Worm (Caenorhabditis elegans) whole organism, young adult: ENCODE data around the gene tbc-3.

Experiments
- C06A6.2 ChIP-seq: fragments of 200-800 bp; sonication (Bioruptor generic); conservative IDR thresholded peaks from 2 replicates; pipeline ENCODE4 v1.3.6; 2022; ENCODE audit warnings: missing genetic modification characterization, missing compliant biosample characterization
- C17E4.6 ChIP-seq: fragments of 200-800 bp; sonication (Bioruptor generic); IDR thresholded peaks from 2 replicates; pipeline ENCODE4 v1.3.6; 2022; ENCODE audit warnings: missing genetic modification reagents, missing genetic modification characterization, missing compliant biosample characterization
- F37B4.10 ChIP-seq: fragments of 200-800 bp; sonication (Bioruptor generic); IDR thresholded peaks from 2 replicates; pipeline ENCODE4 v1.3.6; 2022; ENCODE audit warnings: missing genetic modification characterization, missing compliant biosample characterization
- F39B2.1 ChIP-seq: fragments of 200-800 bp; sonication (Bioruptor generic); IDR thresholded peaks from 2 replicates; pipeline ENCODE4 v1.3.6; 2022; ENCODE audit warnings: missing genetic modification reagents, missing genetic modification characterization, missing compliant biosample characterization
- T07F8.4 ChIP-seq: sonication (generic microtip); optimal IDR thresholded peaks from 2 replicates; lab custom pipeline; 2016; ENCODE audit warnings: mild to moderate bottlenecking, missing genetic modification characterization, moderate library complexity, missing compliant biosample characterization
- Y53F4B.3 ChIP-seq: fragments of 200-800 bp; sonication (Bioruptor generic); IDR thresholded peaks from 2 replicates; pipeline ENCODE4 v1.3.6; 2022; ENCODE audit warnings: missing genetic modification reagents, missing genetic modification characterization, missing compliant biosample characterization
- Y95B8A.8 ChIP-seq: fragments of 200-800 bp; sonication (Bioruptor generic); IDR thresholded peaks from 2 replicates; pipeline ENCODE4 v1.3.6; 2022; ENCODE audit warnings: missing genetic modification reagents, missing genetic modification characterization, missing compliant biosample characterization
- ZK185.1 ChIP-seq: sonication (generic microtip); optimal IDR thresholded peaks from 2 replicates; lab custom pipeline; 2016; ENCODE audit warnings: mild to moderate bottlenecking, missing genetic modification characterization, missing compliant biosample characterization; ENCODE audit not compliant: poor library complexity, severe bottlenecking
- ama-1 ChIP-seq, 3 experiments: fragments of 150-350 bp in 1 of 3; sonication (generic microtip) in 2 of 3; optimal IDR thresholded peaks; 2 replicates each; lab custom pipeline; 2014 to 2018; ENCODE audit warnings: missing biosample characterization in 2 of 3, missing genetic modification characterization in 2 of 3, missing genetic modification reagents in 2 of 3
- aptf-2 ChIP-seq: fragments of 200-800 bp; sonication (Bioruptor generic); conservative IDR thresholded peaks from 2 replicates; pipeline ENCODE4 v1.3.6; 2022; ENCODE audit warnings: missing genetic modification reagents, missing genetic modification characterization, missing compliant biosample characterization
- atf-7 ChIP-seq: sonication (generic microtip); optimal IDR thresholded peaks from 2 replicates; lab custom pipeline; 2017; ENCODE audit warnings: mild to moderate bottlenecking, missing genetic modification characterization, missing compliant biosample characterization
- attf-5 ChIP-seq: fragments of 200-800 bp; sonication (Bioruptor generic); optimal IDR thresholded peaks from 2 replicates; lab custom pipeline; 2018; ENCODE audit warnings: mild to moderate bottlenecking, missing genetic modification characterization, missing compliant biosample characterization
- attf-6 ChIP-seq: fragments of 200-800 bp; sonication (Bioruptor generic); IDR thresholded peaks from 2 replicates; pipeline ENCODE4 v1.3.6; 2022; ENCODE audit warnings: missing genetic modification reagents, missing genetic modification characterization, missing compliant biosample characterization
- cebp-1 ChIP-seq, 2 experiments: fragments of 200-800 bp in 1 of 2; sonication (Bioruptor generic) in 1 of 2; sonication (generic microtip) in 1 of 2; IDR thresholded peaks in 1 of 2; optimal IDR thresholded peaks in 1 of 2; 2 replicates each; pipeline versions ENCODE4 v1.3.6 to Lab custom; 2017 to 2022; ENCODE audit warnings: missing compliant biosample characterization in 2 of 2, missing genetic modification characterization in 2 of 2, mild to moderate bottlenecking in 1 of 2, missing genetic modification reagents in 1 of 2, moderate library complexity in 1 of 2
- cebp-2 ChIP-seq: fragments of 200-800 bp; sonication (Bioruptor generic); IDR thresholded peaks from 2 replicates; pipeline ENCODE4 v1.3.6; 2022; ENCODE audit warnings: missing genetic modification characterization, missing compliant biosample characterization
- ceh-58 ChIP-seq: fragments of 200-800 bp; sonication (Bioruptor generic); IDR thresholded peaks from 2 replicates; pipeline ENCODE4 v1.3.6; 2022; ENCODE audit warnings: missing genetic modification characterization, missing compliant biosample characterization
- chd-7 ChIP-seq: sonication (generic microtip); optimal IDR thresholded peaks from 2 replicates; lab custom pipeline; 2016; ENCODE audit warnings: mild to moderate bottlenecking, missing genetic modification characterization, moderate library complexity, missing compliant biosample characterization
- dox-1 ChIP-seq: fragments of 200-800 bp; sonication (Bioruptor generic); IDR thresholded peaks from 2 replicates; pipeline ENCODE4 v1.3.6; 2022; ENCODE audit warnings: missing genetic modification reagents, missing genetic modification characterization, missing compliant biosample characterization
- dpl-1 ChIP-seq: fragments of 150-350 bp; optimal IDR thresholded peaks from 2 replicates; lab custom pipeline; 2014; ENCODE audit warnings: missing biosample characterization, missing genetic modification reagents, missing genetic modification characterization
- efl-1 ChIP-seq: fragments of 150-350 bp; optimal IDR thresholded peaks from 2 replicates; lab custom pipeline; 2014; ENCODE audit warnings: missing biosample characterization, missing genetic modification reagents, missing genetic modification characterization
- ekl-4 ChIP-seq: fragments of 200-800 bp; sonication (Bioruptor generic); IDR thresholded peaks from 2 replicates; pipeline ENCODE4 v1.3.6; 2022; ENCODE audit warnings: missing genetic modification reagents, missing genetic modification characterization, missing compliant biosample characterization
- fkh-3 ChIP-seq: sonication (generic microtip); optimal IDR thresholded peaks from 2 replicates; lab custom pipeline; 2016; ENCODE audit warnings: mild to moderate bottlenecking, missing genetic modification characterization, missing compliant biosample characterization
- hmg-1.2 ChIP-seq: fragments of 200-800 bp; sonication (Bioruptor generic); IDR thresholded peaks from 2 replicates; pipeline ENCODE4 v1.3.6; 2022; ENCODE audit warnings: missing genetic modification reagents, missing genetic modification characterization, missing compliant biosample characterization
- let-607 ChIP-seq, 2 experiments: fragments of 200-800 bp in 1 of 2; sonication (Bioruptor generic) in 1 of 2; sonication (generic microtip) in 1 of 2; optimal IDR thresholded peaks; 2 replicates each; lab custom pipeline; 2016 to 2018; ENCODE audit warnings: mild to moderate bottlenecking in 2 of 2, missing compliant biosample characterization in 2 of 2, missing genetic modification characterization in 2 of 2, moderate library complexity in 2 of 2, missing genotype in 1 of 2
- lin-40 ChIP-seq: sonication (generic microtip); optimal IDR thresholded peaks from 2 replicates; lab custom pipeline; 2016; ENCODE audit warnings: missing genetic modification characterization, mild to moderate bottlenecking, missing compliant biosample characterization, missing genotype, missing genetic modification reagents
- lsy-27 ChIP-seq: sonication (generic microtip); optimal IDR thresholded peaks from 2 replicates; lab custom pipeline; 2017; ENCODE audit warnings: missing genetic modification characterization, mild to moderate bottlenecking, missing compliant biosample characterization, antibody characterized with exemption, missing genotype, borderline replicate concordance; ENCODE audit not compliant: insufficient read depth
- madf-10 ChIP-seq: sonication (generic microtip); optimal IDR thresholded peaks from 2 replicates; lab custom pipeline; 2016; ENCODE audit warnings: mild to moderate bottlenecking, missing genetic modification characterization, missing compliant biosample characterization
- mcd-1 ChIP-seq: fragments of 200-800 bp; sonication (Bioruptor generic); IDR thresholded peaks from 2 replicates; pipeline ENCODE4 v1.3.6; 2022; ENCODE audit warnings: missing genetic modification reagents, missing genetic modification characterization, missing compliant biosample characterization
- nfyb-1 ChIP-seq: fragments of 200-800 bp; sonication (Bioruptor generic); IDR thresholded peaks from 2 replicates; pipeline ENCODE4 v1.3.6; 2022; ENCODE audit warnings: missing genetic modification reagents, missing genetic modification characterization, missing compliant biosample characterization
- nhr-179 ChIP-seq: sonication (generic microtip); optimal IDR thresholded peaks from 2 replicates; lab custom pipeline; 2016; ENCODE audit warnings: mild to moderate bottlenecking, missing genetic modification characterization, missing compliant biosample characterization
- nhr-80 ChIP-seq: sonication (generic microtip); optimal IDR thresholded peaks from 2 replicates; lab custom pipeline; 2016; ENCODE audit warnings: missing genetic modification characterization, missing compliant biosample characterization
- nhr-90 ChIP-seq: sonication (generic microtip); optimal IDR thresholded peaks from 2 replicates; lab custom pipeline; 2016; ENCODE audit warnings: missing genotype, mild to moderate bottlenecking, missing genetic modification characterization, missing compliant biosample characterization
- somi-1 ChIP-seq: fragments of 200-800 bp; sonication (Bioruptor generic); optimal IDR thresholded peaks from 2 replicates; lab custom pipeline; 2018; ENCODE audit warnings: mild to moderate bottlenecking, missing genetic modification characterization, missing compliant biosample characterization
- zim-3 ChIP-seq: sonication (generic microtip); optimal IDR thresholded peaks from 2 replicates; lab custom pipeline; 2017; ENCODE audit warnings: mild to moderate bottlenecking, missing genetic modification characterization, moderate library complexity, missing compliant biosample characterization
- ztf-22 ChIP-seq: fragments of 200-800 bp; sonication (Bioruptor generic); optimal IDR thresholded peaks from 2 replicates; lab custom pipeline; 2018; ENCODE audit warnings: mild to moderate bottlenecking, missing genetic modification characterization, moderate library complexity, missing compliant biosample characterization
- ztf-25 ChIP-seq: fragments of 200-800 bp; sonication (Bioruptor generic); IDR thresholded peaks from 2 replicates; pipeline ENCODE4 v1.3.6; 2022; ENCODE audit warnings: missing genetic modification reagents, missing genetic modification characterization, missing compliant biosample characterization
- ztf-26 ChIP-seq: sonication (generic microtip); optimal IDR thresholded peaks from 2 replicates; lab custom pipeline; 2017; ENCODE audit warnings: missing genetic modification characterization, missing compliant biosample characterization

The tbc-3 gene

DNA sequence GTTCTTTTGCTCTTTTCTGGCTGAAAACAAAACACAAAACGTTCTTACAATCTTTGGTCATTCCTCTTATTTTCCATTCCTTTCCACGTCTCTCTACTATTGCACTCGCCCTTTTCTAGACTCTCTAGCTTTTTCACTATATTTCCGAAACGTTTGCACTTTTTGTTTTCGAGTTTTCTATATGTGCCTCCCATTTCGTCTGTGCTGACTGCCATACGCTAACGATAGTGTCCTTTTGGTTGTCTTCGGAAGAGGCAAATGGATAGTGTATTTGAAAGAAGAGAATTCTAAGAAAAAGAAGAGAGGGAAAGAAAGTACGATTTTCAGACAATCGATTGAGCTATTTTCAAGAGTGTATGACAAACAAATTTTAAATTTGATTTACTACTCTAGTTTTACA is 26.0 kb upstream of the tbc-3 start:
- peak; percentile 62 for TF ChIP-seq nhr-80 (tag; lab: Kevin White, UChicago)
- TF ChIP-seq attf-6 (GFP tag; lab: Robert Waterston, UW) = no peak
- no peak for TF ChIP-seq ztf-26 (tag; lab: Kevin White, UChicago)

DNA sequence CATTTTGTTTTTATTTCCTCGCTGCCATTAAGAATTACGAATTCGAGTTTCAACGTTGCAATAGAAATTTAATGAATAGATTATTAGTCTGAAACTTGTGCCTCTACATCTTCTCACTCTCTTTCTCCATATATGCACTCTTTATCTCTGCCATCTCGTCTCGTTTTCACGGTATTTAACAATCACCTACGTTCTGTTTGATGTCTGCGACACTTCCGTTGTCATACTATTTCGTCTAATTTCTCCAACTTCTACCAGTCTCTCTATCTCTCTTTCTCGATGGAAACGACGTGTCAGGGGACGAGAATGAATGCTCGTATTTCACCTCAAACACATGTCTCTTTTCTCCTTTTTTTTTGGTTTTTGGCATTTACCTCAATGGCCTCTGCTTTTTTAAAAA is 25.0 kb upstream of the tbc-3 start:
- TF ChIP-seq mcd-1 (GFP tag; lab: Robert Waterston, UW) (0 out of 2 replicates have a peak, but pooled peaks have one; percentile 35), aptf-2 (GFP tag; lab: Robert Waterston, UW) (no peak), chd-7 (tag; lab: Kevin White, UChicago) (no peak), lsy-27 (tag; lab: Kevin White, UChicago) (no peak), somi-1 (GFP tag; lab: Kevin White, UChicago) (no peak), madf-10 (peak; percentile 9), nhr-80 (tag; lab: Kevin White, UChicago) (peak; percentile 53), dpl-1 (no peak), dox-1 (GFP tag; lab: Robert Waterston, UW) (0 out of 2 replicates have a peak, but pooled peaks have one; percentile 21), ekl-4 (GFP tag; lab: Robert Waterston, UW) (no peak), Y53F4B.3 (GFP tag; lab: Robert Waterston, UW) (no peak), lin-40 (peak; percentile 16), nfyb-1 (GFP tag; lab: Robert Waterston, UW) (peak; percentile 22; the same call in 1 of the 2 replicates), T07F8.4 (no peak), C17E4.6 (GFP tag; lab: Robert Waterston, UW) (no peak), hmg-1.2 (peak; percentile 80; the same call in 1 of the 2 replicates), fkh-3 (tag; lab: Kevin White, UChicago) (no peak), ZK185.1 (peak; percentile 36), attf-5 (GFP tag; lab: Kevin White, UChicago) (peak; percentile 51), F39B2.1 (GFP tag; lab: Robert Waterston, UW) (no peak), ceh-58 (GFP tag; lab: Robert Waterston, UW) (no peak), cebp-1 (GFP tag; IDR thresholded peaks at IDR 0.05; lab: Robert Waterston, UW) (no peak), cebp-1 (tag; optimal IDR thresholded peaks at IDR 0.05; lab: Kevin White, UChicago) (peak; percentile 61), cebp-2 (GFP tag; lab: Robert Waterston, UW) (no peak), nhr-179 (tag; lab: Kevin White, UChicago) (no peak)

DNA sequence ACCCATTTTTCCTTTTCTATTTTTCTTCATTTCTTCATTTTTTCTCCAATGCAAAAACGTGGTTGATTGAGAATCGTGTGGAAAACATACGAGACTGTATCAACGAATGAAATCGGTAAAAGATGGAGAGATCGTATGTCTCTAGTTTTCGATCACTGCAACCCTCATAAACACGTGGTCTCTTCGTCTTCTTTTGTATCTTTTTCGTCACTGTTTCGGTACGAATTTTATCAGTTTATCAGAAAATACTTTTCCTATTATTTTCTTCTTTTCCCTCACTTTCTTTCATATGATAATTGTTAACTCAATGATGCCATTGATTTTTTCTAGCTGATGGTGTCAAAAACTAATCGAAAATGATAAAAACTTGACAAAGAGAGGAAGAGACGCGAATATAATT is 23.2 kb upstream of the tbc-3 start:
- TF ChIP-seq nhr-80 (tag; lab: Kevin White, UChicago) (peak; percentile 89), nhr-90 (tag; lab: Kevin White, UChicago) (no peak), atf-7 (tag; lab: Kevin White, UChicago) (peak; percentile 0), cebp-1 (GFP tag; IDR thresholded peaks at IDR 0.05; lab: Robert Waterston, UW) (no peak), cebp-1 (tag; optimal IDR thresholded peaks at IDR 0.05; lab: Kevin White, UChicago) (peak; percentile 47), let-607 (tag; optimal IDR thresholded peaks at IDR 0.05; lab: Kevin White, UChicago) (peak in 1 of 2 experiments; percentile 8), lin-40 (peak; percentile 52), F37B4.10 (GFP tag; lab: Robert Waterston, UW) (no peak), Y95B8A.8 (GFP tag; lab: Robert Waterston, UW) (no peak), attf-5 (GFP tag; lab: Kevin White, UChicago) (peak; percentile 14)
- TF ChIP-seq, all 124 proteins: peak for 6

DNA sequence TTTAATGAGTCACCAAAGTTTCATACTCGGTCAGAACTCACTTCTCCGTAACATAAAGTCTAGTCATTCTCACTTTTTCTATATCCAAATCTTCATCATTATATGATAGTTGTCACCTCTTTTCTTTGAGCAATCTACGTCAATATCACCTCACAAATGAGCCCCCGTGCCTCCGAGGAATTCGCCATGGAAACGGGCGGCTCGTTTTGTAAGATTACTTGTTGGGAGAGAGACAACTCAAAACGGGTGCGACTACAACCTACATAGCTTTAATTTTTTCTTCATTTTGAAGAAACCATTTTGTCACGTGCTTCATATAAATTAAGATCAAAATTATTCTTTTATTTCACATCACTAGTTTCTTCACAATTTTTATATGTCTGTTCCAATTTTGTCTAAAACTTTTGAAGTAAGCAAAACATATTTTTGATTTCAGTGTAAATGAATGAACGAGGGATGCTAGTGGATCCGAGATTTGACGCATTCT is 19.9 kb upstream of the tbc-3 start, which contains the start of gene nhr-4:
Gene nhr-4, plus strand, starts transcription at position 437 of the 487 bp plus-strand sequence.
- TF ChIP-seq ztf-22 (GFP tag; lab: Kevin White, UChicago) (no peak), efl-1 (GFP tag; lab: Kevin White, UChicago) (no peak), ama-1 (optimal IDR thresholded peaks at IDR 0.05; lab: Kevin White, UChicago) (no peak), ama-1 (GFP tag; optimal IDR thresholded peaks at IDR 0.05; lab: Kevin White, UChicago) (no peak), C06A6.2 (GFP tag; lab: Robert Waterston, UW) (no peak), ztf-25 (GFP tag; lab: Robert Waterston, UW) (no peak), zim-3 (tag; lab: Kevin White, UChicago) (no peak)
